Fruit fly (Drosophila melanogaster): Measurements from ENCODE around the gene CG5131.
A peak's percentile ranks its signal among the peaks of the same experiment; 100 is the strongest.

CG5131 gene

dm6 chr2L:17484174-17484573 lies at the start of gene CG5131, which contains the start of gene GCS2beta:
TSS of gene CG5131 (plus strand) at chr2L:17484501.
TSS of gene GCS2beta (minus strand) at chr2L:17484307.
- TF ChIP-seq Hnf4 (GFP tag; optimal IDR thresholded peaks at IDR 0.05): peak; percentile 96
- TF ChIP-seq h (GFP tag; optimal IDR thresholded peaks at IDR 0.05): peak; percentile 95
- TF ChIP-seq psq (GFP tag; optimal IDR thresholded peaks at IDR 0.05): peak; percentile 84
- no peak for TF ChIP-seq Abd-B (GFP tag; optimal IDR thresholded peaks at IDR 0.05)
- no peak for TF ChIP-seq Dfd (GFP tag; optimal IDR thresholded peaks at IDR 0.05)
- TF ChIP-seq GATAd (GFP tag; optimal IDR thresholded peaks at IDR 0.05): peak; percentile 92
- peak; percentile 96 for TF ChIP-seq ey (GFP tag; optimal IDR thresholded peaks at IDR 0.05)
- TF ChIP-seq Rel (GFP tag; optimal IDR thresholded peaks at IDR 0.05): no peak
- peak; percentile 43 for TF ChIP-seq Rel (tag; optimal IDR thresholded peaks at IDR 0.05)
- TF ChIP-seq Jra (GFP tag; optimal IDR thresholded peaks at IDR 0.05): peak; percentile 87
- peak; percentile 92 for TF ChIP-seq OdsH (GFP tag; optimal IDR thresholded peaks at IDR 0.05)
- no peak for TF ChIP-seq usp (GFP tag; optimal IDR thresholded peaks at IDR 0.05)
- peak; percentile 74 for TF ChIP-seq woc (GFP tag; optimal IDR thresholded peaks at IDR 0.05)
- TF ChIP-seq dsf (GFP tag; optimal IDR thresholded peaks at IDR 0.05; ENCODE audit: borderline replicate concordance): peak; percentile 87
- TF ChIP-seq Sp1 (GFP tag; optimal IDR thresholded peaks at IDR 0.05): peak; percentile 77
- TF ChIP-seq Dif (GFP tag; optimal IDR thresholded peaks at IDR 0.05; ENCODE audit: partially characterized antibody): no peak
- peak; percentile 92 for TF ChIP-seq sv (GFP tag; optimal IDR thresholded peaks at IDR 0.05)
- no peak for TF ChIP-seq Vsx2 (GFP tag; optimal IDR thresholded peaks at IDR 0.05; ENCODE audit: partially characterized antibody)
- no peak for TF ChIP-seq Myc (optimal IDR thresholded peaks at IDR 0.05)
- TF ChIP-seq Mio (GFP tag; optimal IDR thresholded peaks at IDR 0.05): peak; percentile 79
- TF ChIP-seq CG32264 (GFP tag; optimal IDR thresholded peaks at IDR 0.05): peak; percentile 82
- no peak for TF ChIP-seq Hr78 (GFP tag; optimal IDR thresholded peaks at IDR 0.05)
- no peak for TF ChIP-seq lola (GFP tag; optimal IDR thresholded peaks at IDR 0.05)
- peak; percentile 94 for TF ChIP-seq br (GFP tag; optimal IDR thresholded peaks at IDR 0.05)
- peak; percentile 81 for TF ChIP-seq dmrt93B (GFP tag; optimal IDR thresholded peaks at IDR 0.05)
- peak; percentile 70 to 98 for TF ChIP-seq foxo (GFP tag; optimal IDR thresholded peaks at IDR 0.05)
- TF ChIP-seq Hr83 (GFP tag; optimal IDR thresholded peaks at IDR 0.05; ENCODE audit: poor library complexity, severe bottlenecking): peak; percentile 89
- peak; percentile 97 for TF ChIP-seq tai (GFP tag; optimal IDR thresholded peaks at IDR 0.05)
- TF ChIP-seq HLH106 (tag; optimal IDR thresholded peaks at IDR 0.05): peak; percentile 92
- TF ChIP-seq pan (optimal IDR thresholded peaks at IDR 0.05): no peak
- TF ChIP-seq jim (GFP tag; optimal IDR thresholded peaks at IDR 0.05): peak; percentile 71
- TF ChIP-seq rgr (GFP tag; optimal IDR thresholded peaks at IDR 0.05): peak; percentile 97
- peak; percentile 93 for TF ChIP-seq fru (GFP tag; optimal IDR thresholded peaks at IDR 0.05)
- no peak for TF ChIP-seq CrebA (GFP tag; optimal IDR thresholded peaks at IDR 0.05; ENCODE audit: borderline replicate concordance)
- TF ChIP-seq brk (GFP tag; optimal IDR thresholded peaks at IDR 0.05): no peak
- TF ChIP-seq dl (GFP tag; optimal IDR thresholded peaks at IDR 0.05; ENCODE audit: insufficient read depth in 1 of 2, partially characterized antibody in 2 of 2): no peak
- peak; percentile 74 for TF ChIP-seq CG9705 (GFP tag; optimal IDR thresholded peaks at IDR 0.05)
- TF ChIP-seq N (GFP tag; optimal IDR thresholded peaks at IDR 0.05): no peak
- TF ChIP-seq sage (GFP tag; optimal IDR thresholded peaks at IDR 0.05): peak; percentile 72

dm6 chr2L:17436500-17436899 lies 47.8 kb upstream of the CG5131 start, which contains the start of gene CG33928:
TSS of gene CG33928 (minus strand) at chr2L:17436600.
- TF ChIP-seq sage (GFP tag; optimal IDR thresholded peaks at IDR 0.05) (no peak), Abd-B (GFP tag; optimal IDR thresholded peaks at IDR 0.05) (no peak)

dm6 chr2L:17437594-17437993 lies 46.7 kb upstream of the CG5131 start:
- peak; percentile 95 for TF ChIP-seq Dfd (GFP tag; optimal IDR thresholded peaks at IDR 0.05)
- no peak for TF ChIP-seq Jra (GFP tag; optimal IDR thresholded peaks at IDR 0.05)

Data from whole organism, wandering third instar larva.